Fruit fly (Drosophila melanogaster): ENCODE measurements around the gene grn.

Gene grn

DNA sequence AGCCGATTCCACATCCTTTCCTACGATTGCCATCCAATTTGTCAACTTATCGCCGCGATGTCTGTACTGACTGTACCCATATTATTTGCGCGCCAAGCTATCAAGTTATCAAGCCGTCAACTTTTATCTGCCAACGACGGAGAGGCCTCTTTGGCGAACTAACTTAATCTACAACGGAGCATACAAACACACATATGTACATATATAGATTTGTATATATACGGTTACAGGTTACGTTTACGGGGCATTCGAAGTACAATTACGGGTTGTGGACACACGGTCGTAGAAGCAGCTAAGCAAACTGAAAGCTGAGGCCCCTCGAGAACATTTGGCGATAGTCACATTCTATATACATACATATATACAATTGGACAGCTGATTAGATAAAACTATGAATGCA lies 66.0 kb downstream of the grn start (continued):
- no peak for TF ChIP-seq crp (GFP tag; optimal IDR thresholded peaks at IDR 0.05)
- TF ChIP-seq CG18619 (GFP tag; optimal IDR thresholded peaks at IDR 0.05): peak; percentile 46
- no peak for TF ChIP-seq CG7271 (tag; optimal IDR thresholded peaks at IDR 0.05)
- peak; percentile 57 for TF ChIP-seq ATbp (GFP tag; optimal IDR thresholded peaks at IDR 0.05)
- TF ChIP-seq tin (GFP tag; optimal IDR thresholded peaks at IDR 0.05): no peak
- peak; percentile 82 for TF ChIP-seq CG34376 (GFP tag; optimal IDR thresholded peaks at IDR 0.05)
- no peak for TF ChIP-seq bab2 (GFP tag; optimal IDR thresholded peaks at IDR 0.05)
- TF ChIP-seq ro (GFP tag; IDR thresholded peaks at IDR 0.05): no peak
- peak; percentile 12 for TF ChIP-seq Bteb2 (GFP tag; optimal IDR thresholded peaks at IDR 0.05)
- peak; percentile 39 for TF ChIP-seq CG10209 (GFP tag; optimal IDR thresholded peaks at IDR 0.05)
- TF ChIP-seq Dip3 (GFP tag; optimal IDR thresholded peaks at IDR 0.05): no peak
- peak; percentile 14 for TF ChIP-seq CG4707 (GFP tag; optimal IDR thresholded peaks at IDR 0.05)
- no peak for TF ChIP-seq HLH4C (GFP tag; IDR thresholded peaks at IDR 0.05; ENCODE audit: partially characterized antibody)
- TF ChIP-seq gce (GFP tag; IDR thresholded peaks at IDR 0.05): no peak
- no peak for TF ChIP-seq lmd (GFP tag; IDR thresholded peaks at IDR 0.05)
- no peak for TF ChIP-seq Awh (GFP tag; IDR thresholded peaks at IDR 0.05)
- peak; percentile 20 for TF ChIP-seq Nf-YC (tag; optimal IDR thresholded peaks at IDR 0.05)
- no peak for TF ChIP-seq CG2202 (tag; optimal IDR thresholded peaks at IDR 0.05)
- TF ChIP-seq p53 (GFP tag; optimal IDR thresholded peaks at IDR 0.05): no peak
- peak; percentile 13 for TF ChIP-seq CG1603 (tag; optimal IDR thresholded peaks at IDR 0.05)
- TF ChIP-seq gt (GFP tag; IDR thresholded peaks at IDR 0.05): no peak
- TF ChIP-seq Optix (GFP tag; IDR thresholded peaks at IDR 0.05): no peak
- TF ChIP-seq lola (GFP tag; optimal IDR thresholded peaks at IDR 0.05): no peak
- no peak for TF ChIP-seq CG34224 (GFP tag; IDR thresholded peaks at IDR 0.05; ENCODE audit: partially characterized antibody)
- no peak for TF ChIP-seq CG11456 (GFP tag; IDR thresholded peaks at IDR 0.05)
- TF ChIP-seq Bdp1 (GFP tag; optimal IDR thresholded peaks at IDR 0.05): no peak
- TF ChIP-seq Sox102F (GFP tag; optimal IDR thresholded peaks at IDR 0.05): no peak
- peak; percentile 64 for TF ChIP-seq schlank (tag; optimal IDR thresholded peaks at IDR 0.05)
- no peak for TF ChIP-seq CG11398 (GFP tag; optimal IDR thresholded peaks at IDR 0.05)
- TF ChIP-seq CG17328 (GFP tag; IDR thresholded peaks at IDR 0.05): no peak
- no peak for TF ChIP-seq Poxn (GFP tag; IDR thresholded peaks at IDR 0.05)
- no peak for TF ChIP-seq zen2 (GFP tag; IDR thresholded peaks at IDR 0.05; ENCODE audit: partially characterized antibody)
- TF ChIP-seq Dek (tag; optimal IDR thresholded peaks at IDR 0.05): peak; percentile 18
- peak; percentile 46; the same call in 1 of the 2 replicates for TF ChIP-seq Rfx (GFP tag; IDR thresholded peaks at IDR 0.05)
- TF ChIP-seq ara (GFP tag; IDR thresholded peaks at IDR 0.05): no peak
- TF ChIP-seq Drgx (GFP tag; IDR thresholded peaks at IDR 0.05): no peak
- no peak for TF ChIP-seq E2f2 (GFP tag; IDR thresholded peaks at IDR 0.05)
- TF ChIP-seq sob (GFP tag; IDR thresholded peaks at IDR 0.05): peak; percentile 45; the same call in 1 of the 2 replicates
- TF ChIP-seq her (GFP tag; optimal IDR thresholded peaks at IDR 0.05): no peak
- TF ChIP-seq chn (GFP tag; optimal IDR thresholded peaks at IDR 0.05): no peak
- no peak for TF ChIP-seq Lpt (GFP tag; optimal IDR thresholded peaks at IDR 0.05)
- no peak for TF ChIP-seq CG12659 (GFP tag; optimal IDR thresholded peaks at IDR 0.05)
- peak; percentile 33 for TF ChIP-seq CG12744 (GFP tag; optimal IDR thresholded peaks at IDR 0.05)
- peak; percentile 2 for TF ChIP-seq CG15269 (tag; optimal IDR thresholded peaks at IDR 0.05)
- peak; percentile 77 for TF ChIP-seq grn (GFP tag; optimal IDR thresholded peaks at IDR 0.05)
- no peak for TF ChIP-seq CG6175 (GFP tag; IDR thresholded peaks at IDR 0.05)
- TF ChIP-seq pb (GFP tag; optimal IDR thresholded peaks at IDR 0.05): no peak
- TF ChIP-seq CG13624 (GFP tag; optimal IDR thresholded peaks at IDR 0.05): no peak
- no peak for TF ChIP-seq Camta (GFP tag; optimal IDR thresholded peaks at IDR 0.05)
- no peak for TF ChIP-seq Hr78 (GFP tag; optimal IDR thresholded peaks at IDR 0.05)
- TF ChIP-seq Xrp1 (GFP tag; IDR thresholded peaks at IDR 0.05): peak; percentile 57
- peak; percentile 26 for TF ChIP-seq unpg (GFP tag; optimal IDR thresholded peaks at IDR 0.05)

Data from whole organism, embryonic.